Fruit fly (Drosophila melanogaster) whole organism, embryonic: ENCODE results near the gene Bace.

Source experiments
- Aef1 ChIP-seq: fragments of 200-800 bp; sonication (Bioruptor generic); IDR thresholded peaks from 3 replicates; pipeline ENCODE4 v1.3.6; 2022; ENCODE audit warnings: missing biosample characterization, missing genetic modification characterization
- Antp ChIP-seq: fragments of 200-800 bp; sonication (Bioruptor generic); optimal IDR thresholded peaks from 3 replicates; lab custom pipeline; 2016; ENCODE audit warnings: missing biosample characterization, missing genetic modification characterization
- CG11504 ChIP-seq: fragments of 200-800 bp; sonication (Bioruptor generic); optimal IDR thresholded peaks from 3 replicates; lab custom pipeline; 2019; ENCODE audit warnings: missing biosample characterization, mild to moderate bottlenecking, missing genetic modification characterization, moderate library complexity
- CG12942 ChIP-seq: fragments of 200-800 bp; sonication (Bioruptor generic); optimal IDR thresholded peaks from 3 replicates; lab custom pipeline; 2016; ENCODE audit warnings: missing biosample characterization, missing genetic modification characterization
- CG13287 ChIP-seq: fragments of 200-800 bp; sonication (Bioruptor generic); IDR thresholded peaks from 2 replicates; pipeline ENCODE4 v1.3.6; 2022; ENCODE audit warnings: missing biosample characterization, missing genetic modification characterization; ENCODE audit not compliant: partially characterized antibody
- CG1647 ChIP-seq: fragments of 200-800 bp; sonication (Bioruptor generic); optimal IDR thresholded peaks from 3 replicates; lab custom pipeline; 2016; ENCODE audit warnings: missing biosample characterization, missing genetic modification characterization
- CG16779 ChIP-seq: fragments of 200-800 bp; sonication (Bioruptor generic); IDR thresholded peaks from 2 replicates; pipeline ENCODE4 v1.3.6; 2022; ENCODE audit warnings: missing biosample characterization, missing genetic modification characterization
- CG17612 ChIP-seq: fragments of 200-800 bp; sonication (Bioruptor generic); IDR thresholded peaks from 2 replicates; pipeline ENCODE4 v1.3.6; 2022; ENCODE audit warnings: missing biosample characterization, missing genetic modification characterization
- CG17912 ChIP-seq: fragments of 200-800 bp; sonication (Bioruptor generic); optimal IDR thresholded peaks from 2 replicates; lab custom pipeline; 2018; ENCODE audit warnings: missing biosample characterization, mild to moderate bottlenecking, missing genetic modification characterization
- CG18764 ChIP-seq: fragments of 200-800 bp; sonication (Bioruptor generic); optimal IDR thresholded peaks from 3 replicates; lab custom pipeline; 2016; ENCODE audit warnings: missing biosample characterization, missing genetic modification characterization
- CG2199 ChIP-seq: fragments of 200-800 bp; sonication (Bioruptor generic); IDR thresholded peaks from 3 replicates; pipeline ENCODE4 v1.3.6; 2022; ENCODE audit warnings: missing biosample characterization, missing genetic modification characterization
- CG4328 ChIP-seq: fragments of 200-800 bp; sonication (Bioruptor generic); optimal IDR thresholded peaks from 3 replicates; lab custom pipeline; 2017; ENCODE audit warnings: missing biosample characterization, missing genetic modification reagents, missing genetic modification characterization
- CG43689 ChIP-seq: fragments of 200-800 bp; sonication (Bioruptor generic); IDR thresholded peaks from 2 replicates; pipeline ENCODE4 v1.3.6; 2022; ENCODE audit warnings: missing biosample characterization, missing genetic modification characterization
- CG7963 ChIP-seq: fragments of 200-800 bp; sonication (Bioruptor generic); IDR thresholded peaks from 3 replicates; pipeline ENCODE4 v1.3.6; 2022; ENCODE audit warnings: missing biosample characterization, missing genetic modification characterization; ENCODE audit not compliant: partially characterized antibody
- CG7987 ChIP-seq: fragments of 200-800 bp; sonication (Bioruptor generic); optimal IDR thresholded peaks from 2 replicates; lab custom pipeline; 2018; ENCODE audit warnings: missing biosample characterization, mild to moderate bottlenecking, missing genetic modification characterization, moderate library complexity
- CG8290 ChIP-seq, 3 experiments: fragments of 200-800 bp; sonication (Bioruptor generic); optimal IDR thresholded peaks; 2 replicates each; lab custom pipeline; 2016 to 2019; ENCODE audit warnings: missing biosample characterization in 3 of 3, missing genetic modification characterization in 3 of 3, mild to moderate bottlenecking in 2 of 3, moderate library complexity in 1 of 3
- CG8478 ChIP-seq: fragments of >200 bp; optimal IDR thresholded peaks from 2 replicates; lab custom pipeline; 2018
- CG9609 ChIP-seq: fragments of 200-800 bp; sonication (Bioruptor generic); optimal IDR thresholded peaks from 3 replicates; lab custom pipeline; 2016; ENCODE audit warnings: missing biosample characterization, missing genetic modification characterization
- CrebB ChIP-seq: fragments of 200-800 bp; sonication (Bioruptor generic); optimal IDR thresholded peaks from 3 replicates; lab custom pipeline; 2018; ENCODE audit warnings: missing biosample characterization, mild to moderate bottlenecking, missing genetic modification characterization
- D19B ChIP-seq: fragments of 200-800 bp; sonication (Bioruptor generic); optimal IDR thresholded peaks from 2 replicates; lab custom pipeline; 2017; ENCODE audit warnings: missing biosample characterization, mild to moderate bottlenecking, missing genetic modification characterization
- HLH4C ChIP-seq: fragments of 200-800 bp; sonication (Bioruptor generic); IDR thresholded peaks from 3 replicates; pipeline ENCODE4 v1.3.6; 2022; ENCODE audit warnings: missing biosample characterization, missing genetic modification characterization; ENCODE audit not compliant: partially characterized antibody
- Mes4 ChIP-seq: fragments of 200-800 bp; sonication (Bioruptor generic); optimal IDR thresholded peaks from 2 replicates; lab custom pipeline; 2016; ENCODE audit warnings: missing biosample characterization, missing genetic modification characterization
- Myb ChIP-seq: fragments of 200-800 bp; sonication (Bioruptor generic); optimal IDR thresholded peaks from 2 replicates; lab custom pipeline; 2016; ENCODE audit warnings: missing biosample characterization, missing genetic modification characterization
- NC2β ChIP-seq: fragments of 200-800 bp; sonication (Bioruptor generic); optimal IDR thresholded peaks from 2 replicates; lab custom pipeline; 2016; ENCODE audit warnings: missing biosample characterization, missing genetic modification characterization
- Oli ChIP-seq: fragments of 200-800 bp; sonication (Bioruptor generic); optimal IDR thresholded peaks from 2 replicates; lab custom pipeline; 2018; ENCODE audit warnings: missing biosample characterization, mild to moderate bottlenecking, missing genetic modification characterization, moderate library complexity
- Side ChIP-seq: fragments of 200-800 bp; sonication (Bioruptor generic); optimal IDR thresholded peaks from 2 replicates; lab custom pipeline; 2016; ENCODE audit warnings: missing biosample characterization, missing genetic modification characterization
- Sin3A ChIP-seq: fragments of >200 bp; optimal IDR thresholded peaks from 2 replicates; lab custom pipeline; 2018
- Sry-δ ChIP-seq: fragments of 200-800 bp; sonication (Bioruptor generic); optimal IDR thresholded peaks from 2 replicates; lab custom pipeline; 2016; ENCODE audit warnings: missing biosample characterization, missing genetic modification characterization
- TFAM ChIP-seq: fragments of 200-800 bp; sonication (Bioruptor generic); optimal IDR thresholded peaks from 2 replicates; lab custom pipeline; 2017; ENCODE audit warnings: missing biosample characterization, missing genetic modification characterization, inconsistent platforms
- Trl ChIP-seq, 3 experiments: fragments of >200 bp in 2 of 3; fragments of 200-800 bp in 1 of 3; sonication (Bioruptor generic) in 1 of 3; optimal IDR thresholded peaks; 2 replicates in 1 of 3; 3 replicates in 2 of 3; lab custom pipeline; 2016 to 2017; ENCODE audit warnings: missing biosample characterization in 1 of 3, missing genetic modification characterization in 1 of 3
- YL-1 ChIP-seq: fragments of 200-800 bp; sonication (Bioruptor generic); optimal IDR thresholded peaks from 3 replicates; lab custom pipeline; 2017; ENCODE audit warnings: missing biosample characterization, mild to moderate bottlenecking, missing genetic modification characterization
- aop ChIP-seq: fragments of 200-800 bp; sonication (Bioruptor generic); IDR thresholded peaks from 2 replicates; pipeline ENCODE4 v1.3.6; 2022; ENCODE audit warnings: missing biosample characterization, missing genetic modification characterization
- bab2 ChIP-seq: fragments of 200-800 bp; sonication (Bioruptor generic); optimal IDR thresholded peaks from 2 replicates; lab custom pipeline; 2016; ENCODE audit warnings: missing biosample characterization, missing genetic modification characterization
- cas ChIP-seq: fragments of 200-800 bp; sonication (Bioruptor generic); IDR thresholded peaks from 2 replicates; pipeline ENCODE4 v1.3.6; 2022; ENCODE audit warnings: missing biosample characterization, missing genetic modification characterization
- cg ChIP-seq: fragments of 200-800 bp; sonication (Bioruptor generic); optimal IDR thresholded peaks from 3 replicates; lab custom pipeline; 2019; ENCODE audit warnings: missing biosample characterization, mild to moderate bottlenecking, missing genetic modification characterization, moderate library complexity
- chinmo ChIP-seq: fragments of 200-800 bp; sonication (Bioruptor generic); IDR thresholded peaks from 4 replicates; pipeline ENCODE4 v1.3.6; 2022; ENCODE audit warnings: missing biosample characterization, missing genetic modification characterization; ENCODE audit not compliant: partially characterized antibody
- crc ChIP-seq: fragments of 200-800 bp; sonication (Bioruptor generic); optimal IDR thresholded peaks from 2 replicates; lab custom pipeline; 2016; ENCODE audit warnings: missing biosample characterization, missing genetic modification characterization
- gfzf ChIP-seq: fragments of 200-800 bp; sonication (Bioruptor generic); optimal IDR thresholded peaks from 2 replicates; lab custom pipeline; 2016; ENCODE audit warnings: missing biosample characterization, mild to moderate bottlenecking, missing genetic modification characterization, moderate library complexity
- hkb ChIP-seq, 2 experiments: fragments of 200-800 bp in 1 of 2; fragments of >200 bp in 1 of 2; sonication (Bioruptor generic) in 1 of 2; IDR thresholded peaks in 1 of 2; optimal IDR thresholded peaks in 1 of 2; 2 replicates each; pipeline versions ENCODE4 v1.3.6 to Lab custom; 2017 to 2022; ENCODE audit warnings: missing biosample characterization in 1 of 2, missing genetic modification characterization in 1 of 2
- inv ChIP-seq: fragments of 200-800 bp; sonication (Bioruptor generic); IDR thresholded peaks from 2 replicates; pipeline ENCODE4 v1.3.6; 2022; ENCODE audit warnings: missing biosample characterization, missing genetic modification characterization; ENCODE audit not compliant: partially characterized antibody
- onecut ChIP-seq: fragments of 200-800 bp; sonication (Bioruptor generic); IDR thresholded peaks from 2 replicates; pipeline ENCODE4 v1.3.6; 2022; ENCODE audit warnings: missing biosample characterization, missing genetic modification characterization
- peb ChIP-seq: fragments of 200-800 bp; sonication (Bioruptor generic); IDR thresholded peaks from 2 replicates; pipeline ENCODE4 v1.3.6; 2022; ENCODE audit warnings: missing biosample characterization, missing genetic modification characterization
- salm ChIP-seq: fragments of 200-800 bp; sonication (Bioruptor generic); optimal IDR thresholded peaks from 2 replicates; lab custom pipeline; 2018; ENCODE audit warnings: missing biosample characterization, mild to moderate bottlenecking, missing genetic modification characterization
- sd ChIP-seq: fragments of 200-800 bp; sonication (Bioruptor generic); optimal IDR thresholded peaks from 3 replicates; lab custom pipeline; 2018; ENCODE audit warnings: missing biosample characterization, mild to moderate bottlenecking, missing genetic modification characterization, moderate library complexity
- sisA ChIP-seq: fragments of 200-800 bp; sonication (Bioruptor generic); IDR thresholded peaks from 2 replicates; pipeline ENCODE4 v1.3.6; 2022; ENCODE audit warnings: missing biosample characterization, missing genetic modification characterization
- stc ChIP-seq: fragments of 200-800 bp; sonication (Bioruptor generic); IDR thresholded peaks from 2 replicates; pipeline ENCODE4 v1.3.6; 2022; ENCODE audit warnings: missing biosample characterization, missing genetic modification characterization
- trh ChIP-seq: fragments of 200-800 bp; sonication (Bioruptor generic); optimal IDR thresholded peaks from 2 replicates; lab custom pipeline; 2016; ENCODE audit warnings: missing biosample characterization, missing genetic modification characterization
- yki ChIP-seq: fragments of >200 bp; optimal IDR thresholded peaks from 3 replicates; lab custom pipeline; 2018

The Bace gene

dm6 chr2L:8534515-8535295 lies 38.6 kb upstream of the Bace start:
- TF ChIP-seq stc (GFP tag; lab: Robert Waterston, UW) (peak; percentile 98), CG7987 (peak; percentile 89), sd (tag; lab: Kevin White, UChicago) (peak; percentile 84), CG8478 (lab: Kevin White, UChicago) (no peak), Oli (tag; lab: Kevin White, UChicago) (peak; percentile 98), CG17612 (GFP tag; lab: Robert Waterston, UW) (peak; percentile 71), Side (peak; percentile 70), Mes4 (GFP tag; lab: Kevin White, UChicago) (peak; percentile 77), TFAM (GFP tag; lab: Kevin White, UChicago) (peak; percentile 81), Myb (GFP tag; lab: Kevin White, UChicago) (peak; percentile 28), crc (peak; percentile 57), CG12942 (GFP tag; lab: Kevin White, UChicago) (peak; percentile 90), Trl (optimal IDR thresholded peaks at IDR 0.05; lab: Kevin White, UChicago) (peak; percentile 92 to 96), Trl (GFP tag; optimal IDR thresholded peaks at IDR 0.05; lab: Kevin White, UChicago) (peak; percentile 82), HLH4C (GFP tag; lab: Robert Waterston, UW) (0 out of 3 replicates have a peak, but pooled peaks have one; percentile 54), CG16779 (GFP tag; lab: Robert Waterston, UW) (peak; percentile 86), inv (GFP tag; lab: Robert Waterston, UW) (no peak; the same call in 1 of the 2 replicates), D19B (GFP tag; lab: Kevin White, UChicago) (peak; percentile 50), peb (GFP tag; lab: Robert Waterston, UW) (peak; percentile 95), bab2 (GFP tag; lab: Kevin White, UChicago) (peak; percentile 83), CG18764 (GFP tag; lab: Kevin White, UChicago) (peak; percentile 90), chinmo (peak; percentile 90; the same call in 3 of the 4 replicates), CG11504 (tag; lab: Kevin White, UChicago) (peak; percentile 97), NC2β (GFP tag; lab: Kevin White, UChicago) (peak; percentile 87), CG1647 (GFP tag; lab: Kevin White, UChicago) (peak; percentile 78), CrebB (tag; lab: Kevin White, UChicago) (peak; percentile 92), CG43689 (peak; percentile 86), cg (GFP tag; lab: Kevin White, UChicago) (peak; percentile 85), CG4328 (GFP tag; lab: Kevin White, UChicago) (peak; percentile 90), hkb (optimal IDR thresholded peaks at IDR 0.05; lab: Kevin White, UChicago) (no peak), hkb (GFP tag; IDR thresholded peaks at IDR 0.05; lab: Robert Waterston, UW) (peak; percentile 98), salm (tag; lab: Kevin White, UChicago) (peak; percentile 96), cas (GFP tag; lab: Robert Waterston, UW) (peak; percentile 74), gfzf (GFP tag; lab: Kevin White, UChicago) (no peak), CG8290 (GFP tag; optimal IDR thresholded peaks at IDR 0.05; lab: Kevin White, UChicago) (peak; percentile 72), CG8290 (tag; optimal IDR thresholded peaks at IDR 0.05; lab: Kevin White, UChicago) (peak; percentile 81 to 85), CG17912 (peak; percentile 85), CG2199 (peak; percentile 89; the same call in 2 of the 3 replicates), sisA (GFP tag; lab: Robert Waterston, UW) (peak; percentile 97), Antp (GFP tag; lab: Kevin White, UChicago) (peak; percentile 75), aop (GFP tag; lab: Robert Waterston, UW) (peak; percentile 91), onecut (GFP tag; lab: Robert Waterston, UW) (peak; percentile 92), Sry-δ (GFP tag; lab: Kevin White, UChicago) (peak; percentile 27), CG7963 (GFP tag; lab: Robert Waterston, UW) (no peak), CG9609 (GFP tag; lab: Kevin White, UChicago) (peak; percentile 72), YL-1 (GFP tag; lab: Kevin White, UChicago) (peak; percentile 80), trh (GFP tag; lab: Kevin White, UChicago) (peak; percentile 89), CG13287 (GFP tag; lab: Robert Waterston, UW) (peak; percentile 69), yki (lab: Kevin White, UChicago) (peak; percentile 27), Aef1 (peak; percentile 92), Sin3A (lab: Kevin White, UChicago) (no peak)
